Worm (Caenorhabditis elegans): ENCODE measurements around the gene asm-1.

DNA sequence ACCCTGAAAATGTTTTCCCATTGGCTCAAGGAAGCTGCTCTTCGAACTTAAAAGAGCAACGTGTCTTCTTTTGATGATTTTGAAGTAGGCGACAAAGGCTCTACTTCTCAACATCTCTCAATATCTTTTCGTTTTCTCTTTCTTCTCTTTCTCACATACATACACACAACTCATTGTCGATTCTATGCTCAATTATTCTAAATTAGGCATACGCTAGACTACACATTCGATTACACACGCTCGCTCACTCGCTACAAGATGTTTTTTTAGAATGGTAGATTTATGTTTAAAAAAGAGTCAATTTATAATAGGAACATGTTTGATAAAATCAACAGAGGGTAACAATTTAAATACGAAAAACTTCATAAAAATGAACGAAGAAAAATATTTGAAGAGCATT is 31.6 kb downstream of the asm-1 start:
- TF ChIP-seq hif-1 (tag; optimal IDR thresholded peaks at IDR 0.05) (no peak), mdl-1 (tag; optimal IDR thresholded peaks at IDR 0.05) (no peak), duxl-1 (tag; optimal IDR thresholded peaks at IDR 0.05; ENCODE audit: poor library complexity) (no peak), lin-29 (GFP tag; IDR thresholded peaks at IDR 0.05) (no peak), ama-1 (optimal IDR thresholded peaks at IDR 0.05) (no peak), ZK337.2 (GFP tag; IDR thresholded peaks at IDR 0.05) (no peak), pha-4 (GFP tag; IDR thresholded peaks at IDR 0.05) (no peak), pha-4 (tag; optimal IDR thresholded peaks at IDR 0.05) (no peak), nhr-111 (GFP tag; optimal IDR thresholded peaks at IDR 0.05) (no peak), lin-39 (tag; optimal IDR thresholded peaks at IDR 0.05) (no peak), unc-39 (tag; optimal IDR thresholded peaks at IDR 0.05) (no peak), ces-1 (GFP tag; optimal IDR thresholded peaks at IDR 0.05) (no peak), rbr-2 (tag; optimal IDR thresholded peaks at IDR 0.05) (no peak), mep-1 (tag; optimal IDR thresholded peaks at IDR 0.05) (no peak)
